Worm (Caenorhabditis elegans): ENCODE measurements around the gene dlc-1.

- no peak for TF ChIP-seq W03F9.2 (tag; optimal IDR thresholded peaks at IDR 0.05)
- TF ChIP-seq him-1 (tag; optimal IDR thresholded peaks at IDR 0.05) = no peak
Measured at ce11 chrIII:6482918-6483317, 19.3 kb upstream of the dlc-1 start, which contains the start of gene chtb-2.

All from whole organism, L4/young adult.